Worm (Caenorhabditis elegans) whole organism, L1 larva: Measurements from ENCODE around the gene str-113.

Experiments
- C04F5.9 ChIP-seq: sonication (generic microtip); optimal IDR thresholded peaks from 2 replicates; lab custom pipeline; 2016; ENCODE audit warnings: missing genetic modification characterization, missing compliant biosample characterization
- F16B12.6 ChIP-seq: fragments of 150-350 bp; optimal IDR thresholded peaks from 2 replicates; lab custom pipeline; 2014; ENCODE audit warnings: missing biosample characterization, missing genetic modification characterization
- Y116A8C.19 ChIP-seq: sonication (generic microtip); optimal IDR thresholded peaks from 2 replicates; lab custom pipeline; 2016; ENCODE audit warnings: missing compliant biosample characterization, missing genetic modification characterization, borderline replicate concordance
- aha-1 ChIP-seq: fragments of 150-350 bp; optimal IDR thresholded peaks from 2 replicates; lab custom pipeline; 2014; ENCODE audit warnings: missing biosample characterization, missing genetic modification characterization
- aly-2 ChIP-seq: fragments of 150-350 bp; optimal IDR thresholded peaks from 2 replicates; lab custom pipeline; 2014; ENCODE audit warnings: missing biosample characterization, missing genetic modification characterization
- ama-1 ChIP-seq: fragments of 150-350 bp; optimal IDR thresholded peaks from 2 replicates; lab custom pipeline; 2014
- blmp-1 ChIP-seq: fragments of 150-350 bp; optimal IDR thresholded peaks from 2 replicates; lab custom pipeline; 2014; ENCODE audit warnings: missing biosample characterization, missing genetic modification characterization
- ceh-8 ChIP-seq: fragments of 200-800 bp; sonication (Bioruptor generic); optimal IDR thresholded peaks from 2 replicates; lab custom pipeline; 2018; ENCODE audit warnings: mild to moderate bottlenecking, missing genetic modification characterization, moderate library complexity, missing compliant biosample characterization
- ceh-82 ChIP-seq, 3 experiments: fragments of 150-350 bp in 1 of 3; sonication (generic microtip) in 2 of 3; optimal IDR thresholded peaks; 2 replicates each; lab custom pipeline; 2014 to 2017; ENCODE audit warnings: missing biosample characterization in 3 of 3, missing genetic modification characterization in 3 of 3
- ceh-88 ChIP-seq: fragments of 200-800 bp; sonication (Bioruptor generic); IDR thresholded peaks from 2 replicates; pipeline ENCODE4 v1.3.6; 2022; ENCODE audit warnings: missing genetic modification characterization, missing compliant biosample characterization
- dsc-1 ChIP-seq: sonication (generic microtip); optimal IDR thresholded peaks from 2 replicates; lab custom pipeline; 2016; ENCODE audit warnings: mild to moderate bottlenecking, missing genetic modification characterization, missing compliant biosample characterization
- efl-1 ChIP-seq, 4 experiments: fragments of 150-350 bp; optimal IDR thresholded peaks in 3 of 4; peaks in 1 of 4; 1 replicate in 1 of 4; 2 replicates in 3 of 4; lab custom pipeline; 2014; ENCODE audit warnings: missing biosample characterization in 2 of 4, missing genetic modification characterization in 2 of 4, missing genetic modification reagents in 2 of 4
- egl-13 ChIP-seq: sonication (generic microtip); optimal IDR thresholded peaks from 2 replicates; lab custom pipeline; 2016; ENCODE audit warnings: missing genotype, missing genetic modification reagents, missing genetic modification characterization, missing compliant biosample characterization
- egl-27 ChIP-seq, 2 experiments: fragments of 150-350 bp in 1 of 2; sonication (generic microtip); optimal IDR thresholded peaks; 3 replicates each; lab custom pipeline; 2017 to 2018; ENCODE audit warnings: missing biosample characterization in 2 of 2, missing genetic modification characterization in 2 of 2, missing genetic modification reagents in 2 of 2
- elt-3 ChIP-seq, 6 experiments: fragments of 150-350 bp in 1 of 6; sonication (generic microtip); optimal IDR thresholded peaks; 2 replicates each; lab custom pipeline; 2017 to 2018; ENCODE audit warnings: missing biosample characterization in 6 of 6, missing genetic modification characterization in 6 of 6, inconsistent platforms in 1 of 6
- ets-5 ChIP-seq: fragments of 200-800 bp; sonication (Bioruptor generic); IDR thresholded peaks from 2 replicates; pipeline ENCODE4 v1.3.6; 2022; ENCODE audit warnings: missing genetic modification characterization, missing compliant biosample characterization
- fkh-4 ChIP-seq: sonication (generic microtip); optimal IDR thresholded peaks from 2 replicates; lab custom pipeline; 2016; ENCODE audit warnings: missing compliant biosample characterization, missing genetic modification characterization, borderline replicate concordance
- fkh-8 ChIP-seq: sonication (generic microtip); optimal IDR thresholded peaks from 2 replicates; lab custom pipeline; 2016; ENCODE audit warnings: mild to moderate bottlenecking, missing genetic modification characterization, missing compliant biosample characterization
- hlh-17 ChIP-seq: fragments of 200-800 bp; sonication (Bioruptor generic); optimal IDR thresholded peaks from 2 replicates; lab custom pipeline; 2018; ENCODE audit warnings: missing genetic modification characterization, mild to moderate bottlenecking, missing compliant biosample characterization, moderate library complexity, borderline replicate concordance
- hlh-4 ChIP-seq: sonication (generic microtip); optimal IDR thresholded peaks from 2 replicates; lab custom pipeline; 2016; ENCODE audit warnings: mild to moderate bottlenecking, missing genetic modification characterization, missing compliant biosample characterization
- hpl-2 ChIP-seq: fragments of 150-350 bp; optimal IDR thresholded peaks from 2 replicates; lab custom pipeline; 2014; ENCODE audit warnings: missing biosample characterization, missing genetic modification reagents, missing genetic modification characterization
- isw-1 ChIP-seq: fragments of 200-800 bp; sonication (Bioruptor generic); IDR thresholded peaks from 2 replicates; pipeline ENCODE4 v1.3.6; 2022; ENCODE audit warnings: missing genetic modification characterization, missing compliant biosample characterization
- lin-13 ChIP-seq: fragments of 150-350 bp; optimal IDR thresholded peaks from 2 replicates; lab custom pipeline; 2014; ENCODE audit warnings: missing biosample characterization, missing genetic modification reagents, missing genetic modification characterization
- lin-15B ChIP-seq: fragments of 150-350 bp; sonication (generic microtip); optimal IDR thresholded peaks from 3 replicates; lab custom pipeline; 2014; ENCODE audit warnings: missing biosample characterization, missing genetic modification characterization
- lir-3 ChIP-seq: sonication (generic microtip); optimal IDR thresholded peaks from 2 replicates; lab custom pipeline; 2016; ENCODE audit warnings: mild to moderate bottlenecking, missing genetic modification characterization, moderate library complexity, missing compliant biosample characterization; ENCODE audit not compliant: poor library complexity
- mab-9 ChIP-seq: fragments of 200-800 bp; sonication (Bioruptor generic); IDR thresholded peaks from 2 replicates; pipeline ENCODE4 v1.3.6; 2022; ENCODE audit warnings: missing genetic modification reagents, missing genetic modification characterization, missing compliant biosample characterization
- mdl-1 ChIP-seq, 2 experiments: fragments of 150-350 bp; optimal IDR thresholded peaks; 2 replicates each; lab custom pipeline; 2014 to 2017; ENCODE audit warnings: missing biosample characterization in 2 of 2, missing genetic modification characterization in 2 of 2, inconsistent platforms in 1 of 2
- nhr-11 ChIP-seq: fragments of 150-350 bp; optimal IDR thresholded peaks from 2 replicates; lab custom pipeline; 2014; ENCODE audit warnings: missing biosample characterization, missing genetic modification characterization
- nhr-12 ChIP-seq: sonication (generic microtip); optimal IDR thresholded peaks from 2 replicates; lab custom pipeline; 2017; ENCODE audit warnings: missing biosample characterization, missing genetic modification characterization
- nhr-20 ChIP-seq: sonication (generic microtip); optimal IDR thresholded peaks from 2 replicates; lab custom pipeline; 2016; ENCODE audit warnings: mild to moderate bottlenecking, missing genetic modification characterization, missing compliant biosample characterization
- nhr-237 ChIP-seq: fragments of 150-350 bp; optimal IDR thresholded peaks from 2 replicates; lab custom pipeline; 2014; ENCODE audit warnings: missing biosample characterization, missing genetic modification characterization
- nhr-47 ChIP-seq: sonication (generic microtip); optimal IDR thresholded peaks from 2 replicates; lab custom pipeline; 2016; ENCODE audit warnings: mild to moderate bottlenecking, missing genetic modification characterization, moderate library complexity, missing compliant biosample characterization
- nhr-76 ChIP-seq: sonication (generic microtip); optimal IDR thresholded peaks from 2 replicates; lab custom pipeline; 2017; ENCODE audit warnings: missing biosample characterization, missing genetic modification characterization
- nhr-77 ChIP-seq: fragments of 150-350 bp; optimal IDR thresholded peaks from 2 replicates; lab custom pipeline; 2014; ENCODE audit warnings: missing biosample characterization, missing genetic modification characterization
- pqm-1 ChIP-seq: sonication (generic microtip); optimal IDR thresholded peaks from 3 replicates; lab custom pipeline; 2017; ENCODE audit warnings: missing biosample characterization, missing genetic modification characterization
- rnt-1 ChIP-seq: sonication (generic microtip); optimal IDR thresholded peaks from 2 replicates; lab custom pipeline; 2016; ENCODE audit warnings: mild to moderate bottlenecking, missing genetic modification characterization, moderate library complexity, missing compliant biosample characterization
- skn-1 ChIP-seq: fragments of 150-350 bp; optimal IDR thresholded peaks from 2 replicates; lab custom pipeline; 2014; ENCODE audit warnings: missing biosample characterization, missing genetic modification characterization
- swsn-7 ChIP-seq: sonication (generic microtip); optimal IDR thresholded peaks from 2 replicates; lab custom pipeline; 2016; ENCODE audit warnings: missing genetic modification characterization, missing compliant biosample characterization
- tbx-2 ChIP-seq: sonication (generic microtip); optimal IDR thresholded peaks from 2 replicates; lab custom pipeline; 2016; ENCODE audit warnings: missing genetic modification characterization, missing compliant biosample characterization
- tlp-1 ChIP-seq: fragments of 150-350 bp; optimal IDR thresholded peaks from 2 replicates; lab custom pipeline; 2014; ENCODE audit warnings: missing biosample characterization, missing genetic modification characterization

Gene str-113

ce11 chrV:3716279-3716887 lies 49.6 kb upstream of the str-113 start (continued):
- peak in 2 of 3 experiments; percentile 31 to 50 for TF ChIP-seq ceh-82 (tag; optimal IDR thresholded peaks at IDR 0.05; lab: Kevin White, UChicago)
- no peak for TF ChIP-seq skn-1 (tag; lab: Kevin White, UChicago)
- no peak for TF ChIP-seq nhr-20 (tag; lab: Kevin White, UChicago)
- TF ChIP-seq hlh-17 (GFP tag; lab: Kevin White, UChicago): no peak
- no peak for TF ChIP-seq ceh-88 (GFP tag; lab: Robert Waterston, UW)
- no peak for TF ChIP-seq egl-27 (tag; optimal IDR thresholded peaks at IDR 0.05; lab: Kevin White, UChicago)
- TF ChIP-seq dsc-1 (tag; lab: Kevin White, UChicago): no peak
- no peak for TF ChIP-seq Y116A8C.19
- TF ChIP-seq F16B12.6 (tag; lab: Kevin White, UChicago): no peak
- TF ChIP-seq pqm-1: no peak
- no peak for TF ChIP-seq mab-9 (GFP tag; lab: Robert Waterston, UW)
- no peak for TF ChIP-seq fkh-4
- TF ChIP-seq swsn-7 (tag; lab: Kevin White, UChicago): peak; percentile 47
- TF ChIP-seq hlh-4 (tag; lab: Kevin White, UChicago): no peak
- peak; percentile 56 for TF ChIP-seq tbx-2 (tag; lab: Kevin White, UChicago)
- no peak for TF ChIP-seq rnt-1 (tag; lab: Kevin White, UChicago)
- TF ChIP-seq blmp-1 (tag; lab: Kevin White, UChicago): no peak
- TF ChIP-seq tlp-1 (tag; lab: Kevin White, UChicago): no peak
- TF ChIP-seq C04F5.9 (tag; lab: Kevin White, UChicago): no peak
- no peak for TF ChIP-seq nhr-12
- TF ChIP-seq lin-15B (tag; lab: Kevin White, UChicago): no peak
- TF ChIP-seq isw-1 (GFP tag; lab: Robert Waterston, UW): no peak
- no peak for TF ChIP-seq nhr-11 (tag; lab: Kevin White, UChicago)
- peak; percentile 32 for TF ChIP-seq ama-1 (lab: Kevin White, UChicago)
- peak in 1 of 2 experiments; percentile 38 for TF ChIP-seq efl-1 (optimal IDR thresholded peaks at IDR 0.05; lab: Kevin White, UChicago)
- TF ChIP-seq efl-1 (GFP tag; optimal IDR thresholded peaks at IDR 0.05 in 1 of 2; lab: Kevin White, UChicago): peak in 1 of 2 experiments; percentile 90
- TF ChIP-seq nhr-237: no peak
- TF ChIP-seq lir-3 (tag; lab: Kevin White, UChicago): no peak
- TF ChIP-seq egl-13: peak; percentile 62
- no peak for TF ChIP-seq lin-13 (GFP tag; lab: Kevin White, UChicago)
- TF ChIP-seq aha-1 (tag; lab: Kevin White, UChicago): no peak
- no peak for TF ChIP-seq hpl-2 (GFP tag; lab: Kevin White, UChicago)
- TF ChIP-seq nhr-47 (tag; lab: Kevin White, UChicago): peak; percentile 66
- TF ChIP-seq fkh-8: peak; percentile 18
- no peak for TF ChIP-seq nhr-77 (tag; lab: Kevin White, UChicago)
- TF ChIP-seq mdl-1 (tag; optimal IDR thresholded peaks at IDR 0.05; lab: Kevin White, UChicago): no peak

DNA sequence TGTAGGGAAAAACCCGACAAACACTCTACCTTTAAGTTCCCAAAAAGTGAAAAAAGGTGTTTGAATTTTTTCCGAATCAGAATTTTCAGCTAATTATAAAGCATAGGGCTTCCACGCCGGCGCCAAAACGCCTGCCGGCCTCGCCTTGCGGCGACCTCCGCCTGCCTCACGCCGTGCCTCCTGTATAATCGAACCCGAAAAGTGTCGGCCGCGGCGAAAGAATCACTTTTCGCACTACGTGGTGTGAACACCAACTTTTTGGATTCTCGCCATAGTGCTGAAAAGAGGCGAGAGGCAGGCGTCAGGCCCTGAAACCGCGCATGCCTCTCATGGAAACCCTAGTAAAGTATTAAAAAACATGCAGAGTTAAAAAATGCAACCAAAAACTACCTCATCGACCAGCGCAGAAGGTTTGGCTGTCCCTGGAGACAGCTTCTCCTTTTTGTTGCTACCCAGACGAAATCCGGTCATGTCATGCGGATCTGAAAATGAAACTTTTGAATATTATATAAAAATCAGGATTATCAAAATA lies 48.8 kb upstream of the str-113 start, which contains the start of gene nrsn-1:
nrsn-1 (minus strand) TSS at position 482 of the 532 bp plus-strand sequence.
- TF ChIP-seq aly-2 (tag; lab: Kevin White, UChicago) (no peak), isw-1 (GFP tag; lab: Robert Waterston, UW) (no peak), ceh-82 (tag; optimal IDR thresholded peaks at IDR 0.05; lab: Kevin White, UChicago) (no peak), hlh-17 (GFP tag; lab: Kevin White, UChicago) (peak; percentile 2)

DNA sequence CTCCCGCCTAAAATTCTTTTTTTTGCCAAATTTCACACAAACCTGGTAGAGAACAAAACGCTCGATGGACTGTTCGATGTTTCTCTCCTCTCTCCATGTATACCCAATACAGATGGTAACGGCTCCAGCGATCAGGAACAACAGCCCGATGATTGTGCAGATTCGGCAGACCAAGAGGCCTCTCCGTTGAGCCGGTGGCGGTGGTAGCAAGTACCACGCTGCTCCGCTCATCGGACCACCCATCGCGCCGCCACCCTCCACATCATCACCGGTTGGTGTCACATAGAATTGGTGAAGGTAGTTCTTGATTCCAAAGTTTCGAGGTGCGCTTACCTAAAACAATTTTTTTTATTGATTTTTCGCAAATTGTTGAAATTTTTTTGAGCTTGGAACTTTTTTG lies 48.0 kb upstream of the str-113 start:
- TF ChIP-seq elt-3 (tag; optimal IDR thresholded peaks at IDR 0.05; lab: Kevin White, UChicago): no peak
- TF ChIP-seq nhr-76 (tag; lab: Kevin White, UChicago): no peak
- 0 out of 2 replicates have a peak, but pooled peaks have one; percentile 74 for TF ChIP-seq ets-5 (GFP tag; lab: Robert Waterston, UW)
- peak; percentile 4 for TF ChIP-seq ceh-8 (GFP tag; lab: Kevin White, UChicago)
- TF ChIP-seq, all 84 proteins: peak for 2
